Worm (Caenorhabditis elegans) whole organism, midembryonic: Measurements from ENCODE around the gene F10C1.8.

Experiments
- cog-1 ChIP-seq: sonication (generic microtip); optimal IDR thresholded peaks from 2 replicates; lab custom pipeline; 2016; ENCODE audit warnings: missing genetic modification characterization, missing compliant biosample characterization
- flt-1 ChIP-seq: fragments of 200-800 bp; sonication (Bioruptor generic); IDR thresholded peaks from 2 replicates; pipeline ENCODE4 v1.3.6; 2022; ENCODE audit warnings: missing genetic modification characterization, missing compliant biosample characterization
- med-1 ChIP-seq: sonication (generic microtip); optimal IDR thresholded peaks from 2 replicates; lab custom pipeline; 2017; ENCODE audit warnings: missing genetic modification characterization, mild to moderate bottlenecking, missing compliant biosample characterization, antibody characterized with exemption, missing genetic modification reagents; ENCODE audit not compliant: insufficient read depth
- ref-1 ChIP-seq: fragments of 200-800 bp; sonication (Bioruptor generic); conservative IDR thresholded peaks from 2 replicates; pipeline ENCODE4 v1.3.6; 2022; ENCODE audit warnings: missing genetic modification reagents, missing genetic modification characterization, missing compliant biosample characterization
- tab-1 ChIP-seq: fragments of 200-800 bp; sonication (Bioruptor generic); IDR thresholded peaks from 2 replicates; pipeline ENCODE4 v1.3.6; 2022; ENCODE audit warnings: missing genetic modification characterization, missing compliant biosample characterization
- ztf-29 ChIP-seq: fragments of 200-800 bp; sonication (Bioruptor generic); IDR thresholded peaks from 2 replicates; pipeline ENCODE4 v1.3.6; 2022; ENCODE audit warnings: missing genetic modification reagents, missing genetic modification characterization, missing compliant biosample characterization

DNA sequence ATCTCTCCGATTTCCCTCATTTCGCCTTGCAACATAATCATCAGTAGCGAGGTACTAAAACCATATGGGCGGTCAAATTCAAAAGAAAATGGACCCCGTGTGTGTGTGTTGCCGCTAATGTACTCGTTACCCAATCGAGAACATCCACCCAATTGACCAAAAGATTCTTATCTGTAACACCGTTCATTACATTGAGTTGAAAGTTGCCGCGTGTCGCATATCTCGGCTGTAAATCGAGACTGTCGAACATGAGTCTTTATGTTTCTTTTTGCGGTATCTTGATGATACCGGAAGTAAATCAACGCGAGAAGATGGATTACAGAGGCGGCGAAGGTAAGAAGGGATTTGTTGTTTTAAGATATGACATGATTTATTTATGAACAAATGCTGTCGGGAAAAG is 18.5 kb upstream of the F10C1.8 start:
- TF ChIP-seq med-1 (GFP tag; lab: Kevin White, UChicago), result no peak
- TF ChIP-seq tab-1, result no peak
- no peak for TF ChIP-seq flt-1
- no peak for TF ChIP-seq cog-1 (tag; lab: Kevin White, UChicago)
- no peak for TF ChIP-seq ref-1 (GFP tag; lab: Robert Waterston, UW)
- no peak for TF ChIP-seq ztf-29
